Worm (Caenorhabditis elegans): Measurements from ENCODE around the gene T15H9.4.

Gene T15H9.4

DNA sequence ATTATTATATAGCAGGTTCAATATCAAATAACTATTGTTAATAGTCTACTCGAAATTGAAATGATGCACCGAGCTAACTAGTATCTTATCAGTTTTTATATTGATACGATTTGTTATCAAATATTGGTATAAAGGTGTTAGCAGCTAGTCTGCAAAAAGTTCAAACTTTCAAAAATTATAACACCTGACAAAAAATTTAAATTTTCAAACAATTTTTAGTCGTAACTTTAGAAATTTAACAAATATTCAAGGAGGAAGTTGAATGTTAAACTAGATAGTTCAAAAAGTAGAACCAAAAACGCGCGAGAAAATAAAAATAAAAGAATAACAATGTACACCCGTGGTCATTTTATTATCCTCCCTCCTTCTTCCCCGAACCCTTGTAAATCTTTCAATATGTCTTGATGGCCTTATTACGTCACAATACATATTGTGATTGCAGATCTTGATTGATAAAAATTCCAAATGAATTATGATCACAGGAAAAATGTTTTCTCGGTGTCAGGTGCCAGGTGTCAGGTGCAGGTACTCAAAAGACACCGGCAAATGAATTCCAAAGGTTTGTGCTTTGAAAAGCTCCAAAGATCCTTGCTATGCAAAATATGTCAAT is 44.0 kb downstream of the T15H9.4 start, which contains the start of gene ZK1307.1:
TSS of gene ZK1307.1 (minus strand) at position 51 of the 610 bp plus-strand sequence.
- TF ChIP-seq elt-2 (tag; optimal IDR thresholded peaks at IDR 0.05) (peak; percentile 32), blmp-1 (tag; optimal IDR thresholded peaks at IDR 0.05) (peak; percentile 23), nhr-77 (tag; optimal IDR thresholded peaks at IDR 0.05) (no peak)

DNA sequence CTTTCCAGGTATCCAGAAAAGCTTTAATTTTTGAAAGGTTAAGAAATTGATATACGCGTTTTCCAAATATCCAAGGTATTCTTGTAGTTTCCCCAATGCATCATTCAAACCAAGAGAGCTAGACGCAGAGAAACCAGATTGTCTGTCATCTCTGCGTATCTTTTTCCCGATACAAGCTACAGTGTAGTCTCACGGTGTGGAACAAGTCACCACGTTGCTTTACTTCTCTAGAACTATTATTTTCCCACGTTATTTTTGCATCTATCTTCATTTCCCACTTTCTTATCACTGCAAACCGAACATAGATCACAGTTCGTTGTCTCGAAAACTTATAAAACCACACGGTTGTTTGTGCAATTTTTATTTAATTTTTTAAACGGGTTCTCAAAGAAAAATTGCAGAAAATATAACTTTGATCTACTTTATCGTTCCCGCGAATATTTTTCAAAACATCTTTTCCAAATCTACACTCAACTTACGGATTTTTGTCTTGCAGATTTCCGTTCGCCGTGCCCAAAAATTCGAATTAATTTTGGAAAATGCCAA is 44.6 kb downstream of the T15H9.4 start, which contains the start of gene gstk-1:
TSS of gene gstk-1 (plus strand) at position 496 of the 546 bp plus-strand sequence.
- TF ChIP-seq lin-14 (GFP tag; optimal IDR thresholded peaks at IDR 0.05), result peak; percentile 10
- TF ChIP-seq unc-130 (tag; optimal IDR thresholded peaks at IDR 0.05), result no peak
- TF ChIP-seq jun-1 (tag; optimal IDR thresholded peaks at IDR 0.05), result no peak
- no peak for TF ChIP-seq pax-3 (tag; optimal IDR thresholded peaks at IDR 0.05)
- peak; percentile 11 for TF ChIP-seq C16A3.4 (tag; optimal IDR thresholded peaks at IDR 0.05)
- TF ChIP-seq sox-4 (tag; optimal IDR thresholded peaks at IDR 0.05), result no peak
- TF ChIP-seq nhr-20 (tag; optimal IDR thresholded peaks at IDR 0.05), result peak; percentile 94
- TF ChIP-seq lin-35 (GFP tag; optimal IDR thresholded peaks at IDR 0.05), result peak in 1 of 2 experiments; percentile 70
- TF ChIP-seq nhr-47 (tag; optimal IDR thresholded peaks at IDR 0.05), result peak; percentile 39
- TF ChIP-seq nhr-71 (tag; optimal IDR thresholded peaks at IDR 0.05), result peak; percentile 57
- no peak for TF ChIP-seq skn-1 (tag; optimal IDR thresholded peaks at IDR 0.05)
- peak; percentile 13 for TF ChIP-seq snu-23 (GFP tag; optimal IDR thresholded peaks at IDR 0.05)
- TF ChIP-seq efl-1 (optimal IDR thresholded peaks at IDR 0.05), result peak in 1 of 2 experiments; percentile 13
- TF ChIP-seq efl-1 (GFP tag; optimal IDR thresholded peaks at IDR 0.05 in 1 of 2), result no peak
- no peak for TF ChIP-seq ceh-8 (GFP tag; optimal IDR thresholded peaks at IDR 0.05)
- TF ChIP-seq isw-1 (GFP tag; IDR thresholded peaks at IDR 0.05), result no peak
- peak; percentile 13 for TF ChIP-seq nhr-11 (tag; optimal IDR thresholded peaks at IDR 0.05)
- TF ChIP-seq ama-1 (optimal IDR thresholded peaks at IDR 0.05), result no peak
- TF ChIP-seq nhr-85 (tag), result peak; percentile 78
- TF ChIP-seq nhr-237 (tag; optimal IDR thresholded peaks at IDR 0.05), result no peak
- peak; percentile 61 for TF ChIP-seq nhr-90 (tag; optimal IDR thresholded peaks at IDR 0.05; ENCODE audit: poor library complexity)
- TF ChIP-seq egl-27 (tag; optimal IDR thresholded peaks at IDR 0.05), result no peak
- no peak for TF ChIP-seq lin-13 (GFP tag; optimal IDR thresholded peaks at IDR 0.05)
- TF ChIP-seq ces-1 (GFP tag; optimal IDR thresholded peaks at IDR 0.05), result no peak
- TF ChIP-seq alr-1 (tag; optimal IDR thresholded peaks at IDR 0.05; ENCODE audit: borderline replicate concordance), result no peak
- TF ChIP-seq grh-1 (GFP tag; IDR thresholded peaks at IDR 0.05), result peak; percentile 31; the same call in 1 of the 2 replicates
- no peak for TF ChIP-seq nhr-77 (tag; optimal IDR thresholded peaks at IDR 0.05)
- peak in 1 of 2 experiments; percentile 2 for TF ChIP-seq lsy-2 (tag; optimal IDR thresholded peaks at IDR 0.05)
- no peak for TF ChIP-seq fkh-8 (tag; optimal IDR thresholded peaks at IDR 0.05)
- TF ChIP-seq xbp-1 (tag; optimal IDR thresholded peaks at IDR 0.05), result no peak
- TF ChIP-seq lin-15B (tag; optimal IDR thresholded peaks at IDR 0.05), result no peak
- no peak for TF ChIP-seq irx-1 (tag; optimal IDR thresholded peaks at IDR 0.05)
- no peak for TF ChIP-seq mep-1 (tag; optimal IDR thresholded peaks at IDR 0.05)
- no peak for TF ChIP-seq lir-3 (tag; optimal IDR thresholded peaks at IDR 0.05; ENCODE audit: poor library complexity)
- no peak for TF ChIP-seq hpl-2 (GFP tag; optimal IDR thresholded peaks at IDR 0.05)
- no peak for TF ChIP-seq C04F5.9 (tag; optimal IDR thresholded peaks at IDR 0.05)
- TF ChIP-seq nhr-12 (tag; optimal IDR thresholded peaks at IDR 0.05), result no peak
- no peak for TF ChIP-seq ceh-63 (GFP tag; optimal IDR thresholded peaks at IDR 0.05)
- TF ChIP-seq fkh-4 (tag; optimal IDR thresholded peaks at IDR 0.05; ENCODE audit: borderline replicate concordance), result no peak
- TF ChIP-seq pqm-1 (tag; optimal IDR thresholded peaks at IDR 0.05), result no peak
- TF ChIP-seq F16B12.6 (tag; optimal IDR thresholded peaks at IDR 0.05), result no peak
- TF ChIP-seq dpl-1 (GFP tag; optimal IDR thresholded peaks at IDR 0.05), result no peak
- TF ChIP-seq nhr-76 (tag; optimal IDR thresholded peaks at IDR 0.05), result no peak
- TF ChIP-seq egl-13 (tag; optimal IDR thresholded peaks at IDR 0.05), result no peak
- no peak for TF ChIP-seq fos-1 (tag; optimal IDR thresholded peaks at IDR 0.05)
- TF ChIP-seq ceh-88 (GFP tag; IDR thresholded peaks at IDR 0.05), result no peak
- TF ChIP-seq nhr-19 (GFP tag; conservative IDR thresholded peaks at IDR 0.05), result 0 out of 2 replicates have a peak, but pooled peaks have one; percentile 13
- TF ChIP-seq aha-1 (tag; optimal IDR thresholded peaks at IDR 0.05), result no peak
